ENCODE assay signal across 1 fruit fly cellular context in the genomic region with DNA sequence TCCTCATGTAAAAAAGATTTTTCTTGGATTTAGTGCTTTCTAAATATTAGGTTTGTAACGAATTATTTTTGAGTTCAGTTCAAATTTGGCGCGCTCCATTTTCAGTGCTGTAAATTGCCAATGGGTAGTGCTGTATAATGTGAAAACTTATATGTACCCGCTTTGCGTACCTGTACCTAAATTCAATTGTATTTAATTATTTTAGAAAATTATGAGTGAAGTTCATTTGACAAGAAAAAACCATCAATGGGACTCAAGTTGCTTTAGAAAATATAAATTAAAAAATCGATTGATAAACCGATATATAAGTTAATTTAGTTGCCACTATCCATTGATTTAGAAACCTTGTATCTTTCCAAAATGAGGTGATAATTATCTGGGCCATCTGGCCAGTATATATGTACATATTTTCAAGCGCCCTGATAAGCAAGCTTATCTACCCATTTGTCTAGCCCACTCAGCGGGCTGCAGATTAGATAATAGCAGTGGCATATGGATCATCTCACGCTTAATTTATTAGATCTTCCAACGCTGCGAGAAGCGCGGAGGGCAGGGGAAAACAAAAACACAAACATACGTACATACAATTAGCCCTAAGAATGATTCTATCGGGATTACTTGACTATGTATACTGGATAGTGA.
TF ChIP-seq lines count a peak whose summit lies in the region.

No protein-coding gene starts in this region.

TF ChIP-seq in whole organism, embryonic, 481 proteins besides CTCF, POLR2A, EP300 and RAD21 (continued from another document and continues in another):
- TF ChIP-seq MTF-1 (GFP tag; optimal IDR thresholded peaks at IDR 0.05; lab: Kevin White, UChicago; ENCODE audit: borderline replicate concordance) (no peak), CG7987 (GFP tag; optimal IDR thresholded peaks at IDR 0.05; lab: Kevin White, UChicago) (no peak), CG6689 (GFP tag; IDR thresholded peaks at IDR 0.05; lab: Robert Waterston, UW) (no peak), Fer1 (GFP tag; optimal IDR thresholded peaks at IDR 0.05; lab: Kevin White, UChicago) (peak; percentile 50), Nf-YA (GFP tag; IDR thresholded peaks at IDR 0.05; lab: Robert Waterston, UW) (0 out of 2 replicates have a peak, but pooled peaks have one; percentile 22), Spps (tag; optimal IDR thresholded peaks at IDR 0.05; lab: Kevin White, UChicago) (no peak), Xbp1 (GFP tag; optimal IDR thresholded peaks at IDR 0.05; lab: Kevin White, UChicago) (no peak), Sox102F (GFP tag; optimal IDR thresholded peaks at IDR 0.05; lab: Kevin White, UChicago) (no peak), CG6272 (GFP tag; IDR thresholded peaks at IDR 0.05; lab: Robert Waterston, UW) (no peak), CG12659 (GFP tag; optimal IDR thresholded peaks at IDR 0.05; lab: Kevin White, UChicago) (peak; percentile 47), Antp (GFP tag; optimal IDR thresholded peaks at IDR 0.05; lab: Kevin White, UChicago) (no peak), CG2120 (GFP tag; optimal IDR thresholded peaks at IDR 0.05; lab: Kevin White, UChicago) (peak; percentile 80), Ravus (GFP tag; IDR thresholded peaks at IDR 0.05; lab: Robert Waterston, UW) (no peak), CG6254 (GFP tag; optimal IDR thresholded peaks at IDR 0.05; lab: Kevin White, UChicago) (no peak), CG8944 (GFP tag; optimal IDR thresholded peaks at IDR 0.05; lab: Kevin White, UChicago) (no peak), ERR (GFP tag; optimal IDR thresholded peaks at IDR 0.05; lab: Kevin White, UChicago) (no peak), kah (GFP tag; optimal IDR thresholded peaks at IDR 0.05; lab: Kevin White, UChicago) (no peak), Side (GFP tag; optimal IDR thresholded peaks at IDR 0.05; lab: Kevin White, UChicago) (peak; percentile 22), az2 (GFP tag; optimal IDR thresholded peaks at IDR 0.05; lab: Kevin White, UChicago) (peak; percentile 30), tll (GFP tag; optimal IDR thresholded peaks at IDR 0.05; lab: Kevin White, UChicago) (no peak), ab (GFP tag; optimal IDR thresholded peaks at IDR 0.05; lab: Kevin White, UChicago) (no peak), lbe (GFP tag; optimal IDR thresholded peaks at IDR 0.05; lab: Kevin White, UChicago) (peak; percentile 41), CG8924 (tag; optimal IDR thresholded peaks at IDR 0.05; lab: Kevin White, UChicago) (peak; percentile 15), rib (GFP tag; IDR thresholded peaks at IDR 0.05; lab: Robert Waterston, UW) (no peak), dati (GFP tag; IDR thresholded peaks at IDR 0.05; lab: Robert Waterston, UW) (no peak), esg (GFP tag; conservative IDR thresholded peaks at IDR 0.05; lab: Robert Waterston, UW) (no peak), CG14441 (GFP tag; IDR thresholded peaks at IDR 0.05; lab: Robert Waterston, UW) (0 out of 2 replicates have a peak, but pooled peaks have one; percentile 26), gfzf (GFP tag; optimal IDR thresholded peaks at IDR 0.05; lab: Kevin White, UChicago) (no peak), eve (GFP tag; optimal IDR thresholded peaks at IDR 0.05; lab: Kevin White, UChicago) (no peak), cas (GFP tag; IDR thresholded peaks at IDR 0.05; lab: Robert Waterston, UW) (no peak), CG17829 (tag; optimal IDR thresholded peaks at IDR 0.05; lab: Kevin White, UChicago) (no peak), CG32772 (GFP tag; IDR thresholded peaks at IDR 0.05; lab: Robert Waterston, UW) (no peak), CG10543 (GFP tag; optimal IDR thresholded peaks at IDR 0.05; lab: Kevin White, UChicago) (peak; percentile 5), klu (GFP tag; IDR thresholded peaks at IDR 0.05; lab: Robert Waterston, UW) (no peak), sug (tag; optimal IDR thresholded peaks at IDR 0.05; lab: Kevin White, UChicago) (peak; percentile 76), CG2202 (tag; optimal IDR thresholded peaks at IDR 0.05; lab: Kevin White, UChicago) (no peak), tna (GFP tag; IDR thresholded peaks at IDR 0.05; lab: Robert Waterston, UW; ENCODE audit: partially characterized antibody) (no peak), bab2 (GFP tag; optimal IDR thresholded peaks at IDR 0.05; lab: Kevin White, UChicago) (no peak), CG9797 (GFP tag; optimal IDR thresholded peaks at IDR 0.05; lab: Kevin White, UChicago) (no peak), twi (tag; optimal IDR thresholded peaks at IDR 0.05; lab: Kevin White, UChicago) (peak; percentile 34), dm (GFP tag; optimal IDR thresholded peaks at IDR 0.05; lab: Kevin White, UChicago) (no peak), CG4617 (GFP tag; optimal IDR thresholded peaks at IDR 0.05; lab: Kevin White, UChicago; ENCODE audit: borderline replicate concordance) (peak; percentile 1), gro (GFP tag; optimal IDR thresholded peaks at IDR 0.05; lab: Kevin White, UChicago) (no peak), vfl (GFP tag; optimal IDR thresholded peaks at IDR 0.05; lab: Kevin White, UChicago) (no peak), Sin3A (optimal IDR thresholded peaks at IDR 0.05; lab: Kevin White, UChicago) (no peak), CG18476 (GFP tag; optimal IDR thresholded peaks at IDR 0.05; lab: Kevin White, UChicago) (no peak), Dip3 (GFP tag; optimal IDR thresholded peaks at IDR 0.05; lab: Kevin White, UChicago) (no peak), Six4 (GFP tag; optimal IDR thresholded peaks at IDR 0.05; lab: Kevin White, UChicago) (no peak), Oli (tag; optimal IDR thresholded peaks at IDR 0.05; lab: Kevin White, UChicago) (no peak), CG17802 (tag; optimal IDR thresholded peaks at IDR 0.05; lab: Kevin White, UChicago) (no peak), ap (GFP tag; IDR thresholded peaks at IDR 0.05; lab: Robert Waterston, UW) (no peak), wor (GFP tag; IDR thresholded peaks at IDR 0.05; lab: Robert Waterston, UW) (no peak), ase (GFP tag; IDR thresholded peaks at IDR 0.05; lab: Robert Waterston, UW) (no peak), D19B (GFP tag; optimal IDR thresholded peaks at IDR 0.05; lab: Kevin White, UChicago) (no peak), Ptx1 (GFP tag; IDR thresholded peaks at IDR 0.05; lab: Robert Waterston, UW) (no peak), Sox100B (GFP tag; optimal IDR thresholded peaks at IDR 0.05; lab: Kevin White, UChicago) (no peak), prd (optimal IDR thresholded peaks at IDR 0.05; lab: Kevin White, UChicago) (no peak), prd (GFP tag; IDR thresholded peaks at IDR 0.05; lab: Robert Waterston, UW) (no peak), da (GFP tag; optimal IDR thresholded peaks at IDR 0.05; lab: Kevin White, UChicago) (no peak), Vsx1 (GFP tag; optimal IDR thresholded peaks at IDR 0.05; lab: Kevin White, UChicago) (peak; percentile 37), CG17912 (GFP tag; optimal IDR thresholded peaks at IDR 0.05; lab: Kevin White, UChicago) (no peak), p53 (GFP tag; optimal IDR thresholded peaks at IDR 0.05; lab: Kevin White, UChicago) (no peak), h (optimal IDR thresholded peaks at IDR 0.05; lab: Kevin White, UChicago) (no peak), CG30020 (tag; optimal IDR thresholded peaks at IDR 0.05; lab: Kevin White, UChicago) (no peak), E2f2 (GFP tag; IDR thresholded peaks at IDR 0.05; lab: Robert Waterston, UW) (peak; percentile 97), Lim3 (GFP tag; IDR thresholded peaks at IDR 0.05; lab: Robert Waterston, UW) (no peak), Bgb (GFP tag; IDR thresholded peaks at IDR 0.05; lab: Robert Waterston, UW; ENCODE audit: partially characterized antibody) (peak; percentile 41; the same call in 1 of the 2 replicates), Elba2 (GFP tag; optimal IDR thresholded peaks at IDR 0.05; lab: Kevin White, UChicago) (no peak), CG9609 (GFP tag; optimal IDR thresholded peaks at IDR 0.05; lab: Kevin White, UChicago) (no peak), CG33557 (GFP tag; optimal IDR thresholded peaks at IDR 0.05; lab: Kevin White, UChicago) (no peak), CG18619 (GFP tag; optimal IDR thresholded peaks at IDR 0.05; lab: Kevin White, UChicago) (no peak), Jarid2 (GFP tag; optimal IDR thresholded peaks at IDR 0.05; lab: Kevin White, UChicago) (no peak), CG30403 (GFP tag; optimal IDR thresholded peaks at IDR 0.05; lab: Kevin White, UChicago) (peak; percentile 31), CoRest (tag; optimal IDR thresholded peaks at IDR 0.05; lab: Kevin White, UChicago) (peak; percentile 22), dmrt11E (tag; optimal IDR thresholded peaks at IDR 0.05; lab: Kevin White, UChicago) (no peak), Adf1 (GFP tag; IDR thresholded peaks at IDR 0.05; lab: Robert Waterston, UW) (no peak), CG4282 (GFP tag; optimal IDR thresholded peaks at IDR 0.05; lab: Kevin White, UChicago) (no peak), luna (GFP tag; optimal IDR thresholded peaks at IDR 0.05; lab: Kevin White, UChicago) (peak; percentile 18), insv (GFP tag; optimal IDR thresholded peaks at IDR 0.05; lab: Kevin White, UChicago) (peak in 1 of 2 experiments; percentile 20), grn (GFP tag; optimal IDR thresholded peaks at IDR 0.05; lab: Kevin White, UChicago) (peak; percentile 44), tap (tag; optimal IDR thresholded peaks at IDR 0.05; lab: Kevin White, UChicago) (peak; percentile 10), hb (GFP tag; IDR thresholded peaks at IDR 0.05; lab: Robert Waterston, UW; ENCODE audit: partially characterized antibody) (no peak), psq (GFP tag; optimal IDR thresholded peaks at IDR 0.05; lab: Kevin White, UChicago) (no peak), CG32767 (GFP tag; IDR thresholded peaks at IDR 0.05; lab: Robert Waterston, UW) (no peak), CG10209 (GFP tag; optimal IDR thresholded peaks at IDR 0.05; lab: Kevin White, UChicago) (no peak), B-H2 (GFP tag; optimal IDR thresholded peaks at IDR 0.05; lab: Kevin White, UChicago) (no peak), CG32532 (GFP tag; IDR thresholded peaks at IDR 0.05; lab: Robert Waterston, UW) (peak; percentile 35; the same call in 1 of the 2 replicates), PHDP (tag; optimal IDR thresholded peaks at IDR 0.05; lab: Kevin White, UChicago) (peak; percentile 28), Dfd (GFP tag; optimal IDR thresholded peaks at IDR 0.05; lab: Kevin White, UChicago) (no peak), sima (GFP tag; optimal IDR thresholded peaks at IDR 0.05; lab: Kevin White, UChicago) (no peak), CG10267 (tag; optimal IDR thresholded peaks at IDR 0.05; lab: Kevin White, UChicago) (peak; percentile 94), ftz-f1 (GFP tag; optimal IDR thresholded peaks at IDR 0.05; lab: Kevin White, UChicago) (no peak), CG33213 (GFP tag; optimal IDR thresholded peaks at IDR 0.05; lab: Kevin White, UChicago) (peak; percentile 16), CG13894 (tag; optimal IDR thresholded peaks at IDR 0.05; lab: Kevin White, UChicago) (no peak), CG4424 (GFP tag; optimal IDR thresholded peaks at IDR 0.05; lab: Kevin White, UChicago) (peak; percentile 30), chif (GFP tag; optimal IDR thresholded peaks at IDR 0.05; lab: Kevin White, UChicago) (no peak), dysf (GFP tag; IDR thresholded peaks at IDR 0.05; lab: Robert Waterston, UW) (no peak; the same call in 2 of the 3 replicates), mam (GFP tag; optimal IDR thresholded peaks at IDR 0.05; lab: Kevin White, UChicago) (peak; percentile 53), B-H1 (GFP tag; IDR thresholded peaks at IDR 0.05; lab: Robert Waterston, UW) (no peak), Awh (GFP tag; IDR thresholded peaks at IDR 0.05; lab: Robert Waterston, UW) (no peak), CG4404 (GFP tag; IDR thresholded peaks at IDR 0.05; lab: Robert Waterston, UW) (no peak), chinmo (GFP tag; IDR thresholded peaks at IDR 0.05; lab: Robert Waterston, UW; ENCODE audit: partially characterized antibody) (no peak), CG1529 (GFP tag; optimal IDR thresholded peaks at IDR 0.05; lab: Kevin White, UChicago) (no peak), CG16815 (GFP tag; optimal IDR thresholded peaks at IDR 0.05; lab: Kevin White, UChicago) (no peak), phol (tag; optimal IDR thresholded peaks at IDR 0.05; lab: Kevin White, UChicago) (peak; percentile 15), bbx (GFP tag; IDR thresholded peaks at IDR 0.05; lab: Robert Waterston, UW; ENCODE audit: partially characterized antibody) (peak; percentile 41; the same call in 1 of the 2 replicates), CG31365 (tag; optimal IDR thresholded peaks at IDR 0.05; lab: Kevin White, UChicago) (no peak), kni (GFP tag; optimal IDR thresholded peaks at IDR 0.05; lab: Kevin White, UChicago) (peak; percentile 28), lab (GFP tag; optimal IDR thresholded peaks at IDR 0.05; lab: Kevin White, UChicago) (peak; percentile 76), lilli (GFP tag; optimal IDR thresholded peaks at IDR 0.05; lab: Kevin White, UChicago) (peak; percentile 63), CG6813 (GFP tag; optimal IDR thresholded peaks at IDR 0.05; lab: Kevin White, UChicago) (no peak), CG14667 (GFP tag; IDR thresholded peaks at IDR 0.05; lab: Robert Waterston, UW) (no peak), CG11723 (GFP tag; optimal IDR thresholded peaks at IDR 0.05; lab: Kevin White, UChicago) (no peak), ara (GFP tag; IDR thresholded peaks at IDR 0.05; lab: Robert Waterston, UW) (no peak), CG15479 (GFP tag; optimal IDR thresholded peaks at IDR 0.05; lab: Kevin White, UChicago) (no peak), HLHmδ (GFP tag; optimal IDR thresholded peaks at IDR 0.05; lab: Kevin White, UChicago) (no peak), zfh2 (GFP tag; optimal IDR thresholded peaks at IDR 0.05; lab: Kevin White, UChicago) (peak; percentile 43), nmo (GFP tag; optimal IDR thresholded peaks at IDR 0.05; lab: Kevin White, UChicago) (no peak), CG10321 (GFP tag; IDR thresholded peaks at IDR 0.05; lab: Robert Waterston, UW) (no peak), CG10366 (GFP tag; IDR thresholded peaks at IDR 0.05; lab: Robert Waterston, UW) (no peak), CG2116 (GFP tag; optimal IDR thresholded peaks at IDR 0.05; lab: Kevin White, UChicago) (peak; percentile 14), CG14710 (tag; optimal IDR thresholded peaks at IDR 0.05; lab: Kevin White, UChicago) (peak; percentile 18), vnd (GFP tag; IDR thresholded peaks at IDR 0.05; lab: Robert Waterston, UW; ENCODE audit: partially characterized antibody) (peak; percentile 50; the same call in 1 of the 3 replicates), CG15269 (tag; optimal IDR thresholded peaks at IDR 0.05; lab: Kevin White, UChicago) (no peak), CG10147 (GFP tag; optimal IDR thresholded peaks at IDR 0.05; lab: Kevin White, UChicago) (no peak), NfI (GFP tag; optimal IDR thresholded peaks at IDR 0.05; lab: Kevin White, UChicago) (peak; percentile 46), hbn (GFP tag; IDR thresholded peaks at IDR 0.05; lab: Robert Waterston, UW; ENCODE audit: partially characterized antibody) (no peak), Atf3 (GFP tag; optimal IDR thresholded peaks at IDR 0.05; lab: Kevin White, UChicago) (no peak)
